Worm (Caenorhabditis elegans): ENCODE results near the gene atx-2.

The atx-2 gene

DNA sequence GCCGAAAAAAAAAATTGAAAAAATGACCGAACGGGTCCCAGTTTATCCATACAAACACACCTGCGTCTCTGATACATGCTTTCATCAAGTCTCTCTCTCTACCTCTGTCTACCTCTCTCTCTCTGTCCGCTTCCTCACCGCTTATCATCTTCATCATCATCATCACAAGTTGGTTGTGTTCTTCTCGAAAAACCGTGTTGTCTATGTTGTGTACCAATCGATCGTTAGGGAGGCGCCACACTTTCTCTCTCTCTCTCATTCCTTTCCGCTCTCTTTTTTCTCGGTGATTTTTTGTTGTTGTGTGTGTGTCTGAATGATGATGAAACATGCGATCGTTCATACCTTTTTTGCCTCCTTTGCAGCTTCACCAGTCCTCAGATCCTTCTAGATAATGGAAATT, 2.5 kb downstream of the atx-2 start:
- TF ChIP-seq sdc-2 (tag; optimal IDR thresholded peaks at IDR 0.05) (no peak), pax-1 (tag; optimal IDR thresholded peaks at IDR 0.05) (no peak), ttx-3 (tag; optimal IDR thresholded peaks at IDR 0.05) (no peak), tbx-2 (tag; optimal IDR thresholded peaks at IDR 0.05) (no peak), ceh-18 (tag; optimal IDR thresholded peaks at IDR 0.05) (peak; percentile 8), nfya-1 (tag; optimal IDR thresholded peaks at IDR 0.05) (peak; percentile 31), ceh-19 (GFP tag; optimal IDR thresholded peaks at IDR 0.05) (no peak), nhr-11 (tag; optimal IDR thresholded peaks at IDR 0.05) (no peak)

DNA sequence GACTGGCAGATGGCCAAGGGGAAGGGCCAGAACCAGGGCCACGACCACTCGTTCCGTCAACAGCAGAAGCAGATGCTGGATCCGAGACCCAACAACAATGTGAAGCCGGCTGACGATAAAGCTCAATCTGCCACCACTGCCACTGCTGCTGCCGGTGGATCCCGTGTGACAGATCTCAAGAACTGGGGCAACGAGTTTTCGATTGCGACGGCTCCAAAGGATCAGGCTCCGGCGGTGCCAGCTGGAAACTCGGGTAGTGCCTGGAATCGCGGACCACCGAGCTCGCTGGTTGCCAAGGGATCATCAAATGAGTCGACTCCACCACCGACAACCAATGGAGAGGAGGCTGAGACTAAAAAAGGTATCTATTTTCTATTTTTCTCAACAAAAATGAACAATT, 3.3 kb downstream of the atx-2 start:
- TF ChIP-seq ttx-3 (tag; optimal IDR thresholded peaks at IDR 0.05) = no peak
- TF ChIP-seq ceh-2 (tag; optimal IDR thresholded peaks at IDR 0.05) = no peak
- no peak for TF ChIP-seq hlh-30 (tag; optimal IDR thresholded peaks at IDR 0.05; ENCODE audit: insufficient read depth)
- TF ChIP-seq ceh-14 (tag; optimal IDR thresholded peaks at IDR 0.05) = no peak
- TF ChIP-seq ref-2 (tag; optimal IDR thresholded peaks at IDR 0.05) = no peak
- no peak for TF ChIP-seq rnt-1 (tag; optimal IDR thresholded peaks at IDR 0.05)
- TF ChIP-seq nhr-11 (tag; optimal IDR thresholded peaks at IDR 0.05) = no peak
- no peak for TF ChIP-seq unc-86 (tag; optimal IDR thresholded peaks at IDR 0.05)
- no peak for TF ChIP-seq F13H6.1 (tag; optimal IDR thresholded peaks at IDR 0.05)
- no peak for TF ChIP-seq ceh-31 (tag; optimal IDR thresholded peaks at IDR 0.05)
- no peak for TF ChIP-seq pha-2 (tag; optimal IDR thresholded peaks at IDR 0.05)
- no peak for TF ChIP-seq ztf-16 (tag; optimal IDR thresholded peaks at IDR 0.05)
- no peak for TF ChIP-seq ceh-24 (tag; optimal IDR thresholded peaks at IDR 0.05)
- TF ChIP-seq T23F11.4 (GFP tag; optimal IDR thresholded peaks at IDR 0.05) = no peak
- TF ChIP-seq pat-9 (tag; optimal IDR thresholded peaks at IDR 0.05) = no peak
- no peak for TF ChIP-seq ceh-22 (tag; optimal IDR thresholded peaks at IDR 0.05)

DNA sequence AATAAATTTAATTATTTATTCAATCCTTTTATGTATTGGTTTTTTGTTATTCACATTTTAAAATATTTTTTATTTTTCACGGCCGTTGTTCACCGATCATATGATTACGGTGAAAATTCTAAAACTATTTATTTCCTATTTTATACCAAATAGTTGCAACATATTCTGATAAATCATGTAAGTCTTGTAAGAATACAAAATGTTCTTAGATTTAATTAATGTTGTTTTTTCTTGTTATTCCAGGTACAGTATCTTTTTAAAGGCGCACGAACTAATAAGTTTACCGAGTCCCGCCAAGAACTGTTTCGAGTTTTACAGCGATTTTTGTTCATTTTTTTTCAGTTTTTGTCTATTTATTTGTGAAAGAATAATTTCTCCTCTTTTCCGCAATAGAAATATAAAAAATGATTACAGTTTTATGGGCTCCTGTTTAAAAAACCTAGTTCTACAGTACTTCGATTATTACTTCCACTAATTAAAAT, 8.4 kb downstream of the atx-2 start, which contains the start of gene D2045.5:
TSS of gene D2045.5 (minus strand) at position 51 of the 482 bp plus-strand sequence.
- TF ChIP-seq ceh-14 (tag; optimal IDR thresholded peaks at IDR 0.05) (no peak), unc-3 (GFP tag; conservative IDR thresholded peaks at IDR 0.05) (no peak), unc-3 (tag; optimal IDR thresholded peaks at IDR 0.05) (no peak), sox-4 (tag; optimal IDR thresholded peaks at IDR 0.05) (no peak), ref-2 (tag; optimal IDR thresholded peaks at IDR 0.05) (no peak), ceh-48 (tag; optimal IDR thresholded peaks at IDR 0.05) (no peak), pha-2 (tag; optimal IDR thresholded peaks at IDR 0.05) (no peak), tbx-7 (tag; optimal IDR thresholded peaks at IDR 0.05) (no peak), unc-55 (GFP tag; optimal IDR thresholded peaks at IDR 0.05) (no peak), mec-3 (tag; optimal IDR thresholded peaks at IDR 0.05; ENCODE audit: borderline replicate concordance) (no peak), ceh-2 (tag; optimal IDR thresholded peaks at IDR 0.05) (no peak), nhr-11 (tag; optimal IDR thresholded peaks at IDR 0.05) (no peak), T23F11.4 (GFP tag; optimal IDR thresholded peaks at IDR 0.05) (no peak)

DNA sequence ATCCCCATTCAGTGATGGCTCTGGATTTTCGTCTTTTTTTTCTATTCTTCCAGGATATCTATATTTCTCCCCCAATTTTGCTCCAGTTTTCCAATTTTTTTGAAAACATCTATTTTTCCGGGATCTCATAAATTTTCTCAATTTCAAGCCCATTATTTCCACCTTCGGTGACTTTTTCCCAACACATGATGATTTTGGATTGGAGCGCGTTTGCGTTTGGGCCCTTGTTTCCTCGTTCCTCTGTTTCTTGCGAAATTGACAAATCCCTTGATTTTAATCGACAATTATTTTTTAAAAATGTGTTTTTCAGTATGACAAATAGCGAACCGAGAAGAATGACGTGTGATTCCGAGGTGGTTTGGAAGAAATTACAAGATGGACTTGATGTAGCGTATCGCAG, 9.7 kb downstream of the atx-2 start, which contains the start of gene cul-1:
TSS of gene cul-1 (plus strand) at position 311 of the 400 bp plus-strand sequence.
- TF ChIP-seq ceh-24 (tag; optimal IDR thresholded peaks at IDR 0.05) (no peak), elt-4 (tag; optimal IDR thresholded peaks at IDR 0.05) (no peak), ceh-6 (GFP tag; optimal IDR thresholded peaks at IDR 0.05) (no peak), pha-2 (tag; optimal IDR thresholded peaks at IDR 0.05) (no peak), zip-5 (tag; optimal IDR thresholded peaks at IDR 0.05) (no peak), ets-4 (tag; optimal IDR thresholded peaks at IDR 0.05) (no peak), unc-3 (GFP tag; conservative IDR thresholded peaks at IDR 0.05) (no peak), unc-3 (tag; optimal IDR thresholded peaks at IDR 0.05) (no peak), hlh-30 (tag; optimal IDR thresholded peaks at IDR 0.05; ENCODE audit: insufficient read depth) (no peak), sox-4 (tag; optimal IDR thresholded peaks at IDR 0.05) (no peak), unc-55 (GFP tag; optimal IDR thresholded peaks at IDR 0.05) (no peak), Y22D7AL.16 (tag; optimal IDR thresholded peaks at IDR 0.05) (no peak), T23F11.4 (GFP tag; optimal IDR thresholded peaks at IDR 0.05) (no peak), ceh-31 (tag; optimal IDR thresholded peaks at IDR 0.05) (no peak)

DNA sequence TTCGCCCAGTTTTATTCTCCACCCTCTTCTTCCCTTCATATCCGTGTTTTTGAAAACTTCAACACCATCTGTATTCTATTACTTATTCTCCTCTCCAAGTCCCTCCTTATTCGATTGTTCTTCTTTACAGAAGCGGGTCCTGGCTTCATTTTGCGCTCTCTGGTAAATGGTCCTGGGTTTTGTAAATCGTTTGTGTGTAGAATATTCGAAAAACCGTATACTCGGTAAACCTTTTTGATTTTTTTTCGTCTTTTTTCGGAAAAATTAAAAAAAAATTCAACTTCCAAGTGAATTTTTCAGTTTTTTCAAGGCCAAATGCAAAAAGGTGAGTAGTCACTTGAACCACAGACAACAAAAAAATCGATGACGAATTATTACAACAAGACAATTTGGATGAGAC, 13.8 kb downstream of the atx-2 start, which contains the start of gene D2045.9:
TSS of gene D2045.9 (plus strand) at position 301 of the 400 bp plus-strand sequence.
- TF ChIP-seq gmeb-2 (tag; optimal IDR thresholded peaks at IDR 0.05) (no peak), ceh-34 (tag; optimal IDR thresholded peaks at IDR 0.05) (no peak), lin-11 (tag; optimal IDR thresholded peaks at IDR 0.05) (no peak), che-1 (tag; optimal IDR thresholded peaks at IDR 0.05) (no peak), fkh-10 (GFP tag; optimal IDR thresholded peaks at IDR 0.05) (no peak)

Data from whole organism, late embryonic.